Fruit fly (Drosophila melanogaster) whole organism, embryonic: ENCODE measurements around the gene CG11737.

ENCODE experiments used
- Antp ChIP-seq: fragments of 200-800 bp; sonication (Bioruptor generic); optimal IDR thresholded peaks from 3 replicates; lab custom pipeline; 2016; ENCODE audit warnings: missing biosample characterization, missing genetic modification characterization
- CG14667 ChIP-seq: fragments of 200-800 bp; sonication (Bioruptor generic); IDR thresholded peaks from 2 replicates; pipeline ENCODE4 v1.3.6; 2022; ENCODE audit warnings: missing biosample characterization, missing genetic modification characterization
- CG15269 ChIP-seq: fragments of 200-800 bp; sonication (Bioruptor generic); optimal IDR thresholded peaks from 2 replicates; lab custom pipeline; 2018; ENCODE audit warnings: missing biosample characterization, mild to moderate bottlenecking, missing genetic modification characterization, moderate library complexity
- CG17359 ChIP-seq: fragments of 200-800 bp; sonication (Bioruptor generic); optimal IDR thresholded peaks from 3 replicates; lab custom pipeline; 2018; ENCODE audit warnings: missing biosample characterization, mild to moderate bottlenecking, missing genetic modification characterization, moderate library complexity
- CG2199 ChIP-seq: fragments of 200-800 bp; sonication (Bioruptor generic); IDR thresholded peaks from 3 replicates; pipeline ENCODE4 v1.3.6; 2022; ENCODE audit warnings: missing biosample characterization, missing genetic modification characterization
- CG2875 ChIP-seq: fragments of 200-800 bp; sonication (Bioruptor generic); optimal IDR thresholded peaks from 2 replicates; lab custom pipeline; 2017; ENCODE audit warnings: missing biosample characterization, mild to moderate bottlenecking, missing genetic modification characterization, missing genetic modification reagents
- CG2889 ChIP-seq: fragments of 200-800 bp; sonication (Bioruptor generic); IDR thresholded peaks from 3 replicates; pipeline ENCODE4 v1.3.6; 2022; ENCODE audit warnings: missing biosample characterization, missing genetic modification characterization
- CG5953 ChIP-seq: fragments of 200-800 bp; sonication (Bioruptor generic); IDR thresholded peaks from 2 replicates; pipeline ENCODE4 v1.3.6; 2022; ENCODE audit warnings: missing biosample characterization, missing genetic modification characterization
- CG9609 ChIP-seq: fragments of 200-800 bp; sonication (Bioruptor generic); optimal IDR thresholded peaks from 3 replicates; lab custom pipeline; 2016; ENCODE audit warnings: missing biosample characterization, missing genetic modification characterization
- CG9797 ChIP-seq: fragments of 200-800 bp; sonication (Bioruptor generic); optimal IDR thresholded peaks from 3 replicates; lab custom pipeline; 2018; ENCODE audit warnings: missing biosample characterization, mild to moderate bottlenecking, missing genetic modification characterization
- D ChIP-seq, 2 experiments: fragments of 200-800 bp in 1 of 2; fragments of >200 bp in 1 of 2; sonication (Bioruptor generic) in 1 of 2; optimal IDR thresholded peaks; 2 replicates in 1 of 2; 3 replicates in 1 of 2; lab custom pipeline; 2017; ENCODE audit warnings: mild to moderate bottlenecking in 1 of 2, missing biosample characterization in 1 of 2, missing genetic modification characterization in 1 of 2, missing genetic modification reagents in 1 of 2
- D19A ChIP-seq: fragments of 200-800 bp; optimal IDR thresholded peaks from 3 replicates; lab custom pipeline; 2019; ENCODE audit warnings: missing biosample characterization, mild to moderate bottlenecking, missing genetic modification characterization, moderate library complexity
- Dfd ChIP-seq, 2 experiments: fragments of >200 bp; optimal IDR thresholded peaks; 2 replicates each; lab custom pipeline; 2017; ENCODE audit warnings: missing biosample characterization in 2 of 2, missing genetic modification characterization in 2 of 2
- E2f1 ChIP-seq: fragments of 200-800 bp; sonication (Bioruptor generic); IDR thresholded peaks from 2 replicates; pipeline ENCODE4 v1.3.6; 2022; ENCODE audit warnings: missing biosample characterization, missing genetic modification characterization
- Ets97D ChIP-seq: fragments of 200-800 bp; sonication (Bioruptor generic); optimal IDR thresholded peaks from 3 replicates; lab custom pipeline; 2016; ENCODE audit warnings: missing biosample characterization, missing genetic modification characterization
- Fer2 ChIP-seq: fragments of 200-800 bp; sonication (Bioruptor generic); optimal IDR thresholded peaks from 2 replicates; lab custom pipeline; 2018; ENCODE audit warnings: missing biosample characterization, mild to moderate bottlenecking, missing genetic modification characterization, moderate library complexity
- Fer3 ChIP-seq: fragments of 200-800 bp; sonication (Bioruptor generic); optimal IDR thresholded peaks from 2 replicates; lab custom pipeline; 2018; ENCODE audit warnings: missing biosample characterization, mild to moderate bottlenecking, missing genetic modification characterization, moderate library complexity
- Gsc ChIP-seq: fragments of 200-800 bp; sonication (Bioruptor generic); IDR thresholded peaks from 2 replicates; pipeline ENCODE4 v1.3.6; 2022; ENCODE audit warnings: missing biosample characterization, missing genetic modification characterization
- HLH54F ChIP-seq: fragments of 200-800 bp; sonication (Bioruptor generic); optimal IDR thresholded peaks from 3 replicates; lab custom pipeline; 2016; ENCODE audit warnings: missing biosample characterization, missing genetic modification characterization
- HLHmδ ChIP-seq: fragments of 200-800 bp; sonication (Bioruptor generic); optimal IDR thresholded peaks from 2 replicates; lab custom pipeline; 2018; ENCODE audit warnings: missing biosample characterization, mild to moderate bottlenecking, missing genetic modification characterization, moderate library complexity
- HmgD ChIP-seq: fragments of 200-800 bp; sonication (Bioruptor generic); optimal IDR thresholded peaks from 3 replicates; lab custom pipeline; 2016; ENCODE audit warnings: missing biosample characterization, missing genetic modification characterization
- Hmr ChIP-seq: fragments of 200-800 bp; sonication (Bioruptor generic); optimal IDR thresholded peaks from 3 replicates; lab custom pipeline; 2017; ENCODE audit warnings: mild to moderate bottlenecking, missing biosample characterization, missing genetic modification reagents, missing genetic modification characterization
- Meics ChIP-seq: fragments of 200-800 bp; sonication (Bioruptor generic); optimal IDR thresholded peaks from 2 replicates; lab custom pipeline; 2017; ENCODE audit warnings: missing biosample characterization, mild to moderate bottlenecking, missing genetic modification characterization
- NC2β ChIP-seq: fragments of 200-800 bp; sonication (Bioruptor generic); optimal IDR thresholded peaks from 2 replicates; lab custom pipeline; 2016; ENCODE audit warnings: missing biosample characterization, missing genetic modification characterization
- NFAT ChIP-seq: fragments of 200-800 bp; sonication (Bioruptor generic); IDR thresholded peaks from 2 replicates; pipeline ENCODE4 v1.3.6; 2022; ENCODE audit warnings: missing biosample characterization, missing genetic modification characterization
- Xbp1 ChIP-seq: fragments of 200-800 bp; sonication (Bioruptor generic); optimal IDR thresholded peaks from 3 replicates; lab custom pipeline; 2016; ENCODE audit warnings: missing biosample characterization, mild to moderate bottlenecking, missing genetic modification characterization
- Xrp1 ChIP-seq: fragments of 200-800 bp; sonication (Bioruptor generic); IDR thresholded peaks from 2 replicates; pipeline ENCODE4 v1.3.6; 2022; ENCODE audit warnings: missing biosample characterization, missing genetic modification characterization
- al ChIP-seq: fragments of 200-800 bp; sonication (Bioruptor generic); IDR thresholded peaks from 2 replicates; pipeline ENCODE4 v1.3.6; 2022; ENCODE audit warnings: missing biosample characterization, missing genetic modification characterization
- bcd ChIP-seq: fragments of 200-800 bp; sonication (Bioruptor generic); optimal IDR thresholded peaks from 2 replicates; lab custom pipeline; 2017; ENCODE audit warnings: missing biosample characterization, mild to moderate bottlenecking, missing genetic modification characterization
- bowl ChIP-seq: fragments of 200-800 bp; sonication (Bioruptor generic); IDR thresholded peaks from 2 replicates; pipeline ENCODE4 v1.3.6; 2022; ENCODE audit warnings: missing biosample characterization, missing genetic modification characterization
- cad ChIP-seq: fragments of >200 bp; optimal IDR thresholded peaks from 2 replicates; lab custom pipeline; 2017; ENCODE audit warnings: missing biosample characterization, missing genetic modification characterization
- chm ChIP-seq: fragments of 200-800 bp; sonication (Bioruptor generic); IDR thresholded peaks from 2 replicates; pipeline ENCODE4 v1.3.6; 2022; ENCODE audit warnings: missing biosample characterization, missing genetic modification characterization
- dimm ChIP-seq: fragments of 200-800 bp; sonication (Bioruptor generic); IDR thresholded peaks from 2 replicates; pipeline ENCODE4 v1.3.6; 2022; ENCODE audit warnings: missing biosample characterization, missing genetic modification characterization
- dm ChIP-seq: fragments of 200-800 bp; sonication (Bioruptor generic); optimal IDR thresholded peaks from 3 replicates; lab custom pipeline; 2016; ENCODE audit warnings: missing biosample characterization, missing genetic modification characterization
- emc ChIP-seq: fragments of 200-800 bp; sonication (Bioruptor generic); optimal IDR thresholded peaks from 2 replicates; lab custom pipeline; 2016; ENCODE audit warnings: missing biosample characterization, missing genetic modification characterization
- en ChIP-seq: fragments of 200-800 bp; sonication (Bioruptor generic); optimal IDR thresholded peaks from 2 replicates; lab custom pipeline; 2016; ENCODE audit warnings: missing biosample characterization, missing genetic modification characterization
- esg ChIP-seq: fragments of 200-800 bp; sonication (Bioruptor generic); conservative IDR thresholded peaks from 2 replicates; pipeline ENCODE4 v1.3.6; 2022; ENCODE audit warnings: missing biosample characterization, missing genetic modification characterization
- ewg ChIP-seq: fragments of 200-800 bp; sonication (Bioruptor generic); optimal IDR thresholded peaks from 3 replicates; lab custom pipeline; 2017; ENCODE audit warnings: mild to moderate bottlenecking, missing biosample characterization, missing genetic modification reagents, missing genetic modification characterization
- fu2 ChIP-seq: fragments of 200-800 bp; sonication (Bioruptor generic); optimal IDR thresholded peaks from 2 replicates; lab custom pipeline; 2016; ENCODE audit warnings: missing biosample characterization, missing genetic modification characterization
- grau ChIP-seq: fragments of 200-800 bp; optimal IDR thresholded peaks from 3 replicates; lab custom pipeline; 2019; ENCODE audit warnings: missing biosample characterization, mild to moderate bottlenecking, missing genetic modification characterization, moderate library complexity
- gsb ChIP-seq: fragments of 200-800 bp; sonication (Bioruptor generic); IDR thresholded peaks from 2 replicates; pipeline ENCODE4 v1.3.6; 2022; ENCODE audit warnings: missing biosample characterization, missing genetic modification characterization
- h ChIP-seq: fragments of >200 bp; optimal IDR thresholded peaks from 2 replicates; lab custom pipeline; 2017
- kah ChIP-seq: fragments of 200-800 bp; sonication (Bioruptor generic); optimal IDR thresholded peaks from 2 replicates; lab custom pipeline; 2018; ENCODE audit warnings: missing biosample characterization, mild to moderate bottlenecking, missing genetic modification characterization
- kay ChIP-seq: fragments of 200-800 bp; sonication (Bioruptor generic); optimal IDR thresholded peaks from 2 replicates; lab custom pipeline; 2016; ENCODE audit warnings: missing biosample characterization, missing genetic modification characterization
- lov ChIP-seq, 2 experiments: fragments of 200-800 bp in 1 of 2; fragments of >200 bp in 1 of 2; sonication (Bioruptor generic) in 1 of 2; IDR thresholded peaks in 1 of 2; optimal IDR thresholded peaks in 1 of 2; 2 replicates in 1 of 2; 3 replicates in 1 of 2; pipeline versions ENCODE4 v1.3.6 to Lab custom; 2017 to 2022; ENCODE audit warnings: missing biosample characterization in 1 of 2, missing genetic modification characterization in 1 of 2
- mam ChIP-seq: fragments of 200-800 bp; sonication (Bioruptor generic); optimal IDR thresholded peaks from 3 replicates; lab custom pipeline; 2016; ENCODE audit warnings: missing biosample characterization, missing genetic modification characterization
- stwl ChIP-seq: fragments of 200-800 bp; sonication (Bioruptor generic); optimal IDR thresholded peaks from 3 replicates; lab custom pipeline; 2018; ENCODE audit warnings: missing biosample characterization, mild to moderate bottlenecking, missing genetic modification characterization, moderate library complexity
- sug ChIP-seq: fragments of 200-800 bp; optimal IDR thresholded peaks from 2 replicates; lab custom pipeline; 2019; ENCODE audit warnings: missing biosample characterization, mild to moderate bottlenecking, missing genetic modification characterization, moderate library complexity
- tna ChIP-seq: fragments of 200-800 bp; sonication (Bioruptor generic); IDR thresholded peaks from 2 replicates; pipeline ENCODE4 v1.3.6; 2022; ENCODE audit warnings: missing biosample characterization, missing genetic modification characterization; ENCODE audit not compliant: partially characterized antibody
- usp ChIP-seq: fragments of >200 bp; optimal IDR thresholded peaks from 2 replicates; lab custom pipeline; 2017; ENCODE audit warnings: missing biosample characterization, missing genetic modification characterization
- vfl ChIP-seq: fragments of 200-800 bp; sonication (Bioruptor generic); optimal IDR thresholded peaks from 2 replicates; lab custom pipeline; 2016; ENCODE audit warnings: missing biosample characterization, missing genetic modification characterization
- z ChIP-seq: fragments of 200-800 bp; sonication (Bioruptor generic); IDR thresholded peaks from 3 replicates; pipeline ENCODE4 v1.3.6; 2022; ENCODE audit warnings: missing biosample characterization, missing genetic modification characterization

Gene CG11737

DNA sequence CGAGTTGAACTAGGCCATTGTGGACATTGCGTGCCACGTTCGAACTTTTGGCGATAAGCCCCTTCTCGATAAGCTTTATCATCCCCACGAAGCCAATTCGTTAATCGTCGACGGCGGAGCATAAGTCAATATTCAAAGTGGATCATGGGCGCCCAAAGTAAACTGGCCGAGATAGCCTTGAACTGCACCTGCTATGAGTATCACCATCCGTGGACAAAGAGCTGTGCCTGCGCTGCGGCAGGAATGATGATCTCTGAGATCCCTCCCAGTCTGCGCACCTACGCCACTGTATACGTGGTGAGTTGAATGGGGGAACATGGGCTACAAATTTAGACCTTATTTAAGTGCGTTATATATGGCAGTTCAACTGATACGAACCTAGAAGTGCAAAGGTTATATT is 6.6 kb downstream of the CG11737 start (continued):
- TF ChIP-seq CG2199, result no peak
- no peak for TF ChIP-seq en (GFP tag; lab: Kevin White, UChicago)
- TF ChIP-seq bcd (GFP tag; lab: Kevin White, UChicago), result no peak
- peak; percentile 41 for TF ChIP-seq Fer3 (tag; lab: Kevin White, UChicago)
- peak; percentile 42 for TF ChIP-seq Hmr (GFP tag; lab: Kevin White, UChicago)
- no peak for TF ChIP-seq Xrp1 (GFP tag; lab: Robert Waterston, UW)
- TF ChIP-seq Gsc, result no peak
- TF ChIP-seq fu2 (GFP tag; lab: Kevin White, UChicago), result no peak
- no peak for TF ChIP-seq D19A (tag; lab: Kevin White, UChicago)
- TF ChIP-seq h (lab: Kevin White, UChicago), result no peak
- no peak for TF ChIP-seq CG2889 (GFP tag; lab: Robert Waterston, UW)
- no peak for TF ChIP-seq emc (GFP tag; lab: Kevin White, UChicago)
- no peak for TF ChIP-seq z (GFP tag; lab: Robert Waterston, UW)
- no peak for TF ChIP-seq Dfd (GFP tag; optimal IDR thresholded peaks at IDR 0.05; lab: Kevin White, UChicago)
- peak; percentile 51 for TF ChIP-seq E2f1 (GFP tag; lab: Robert Waterston, UW)
- TF ChIP-seq dm (GFP tag; lab: Kevin White, UChicago), result no peak
- no peak for TF ChIP-seq CG2875 (GFP tag; lab: Kevin White, UChicago)
- TF ChIP-seq CG9609 (GFP tag; lab: Kevin White, UChicago), result no peak
- no peak for TF ChIP-seq ewg (GFP tag; lab: Kevin White, UChicago)
- no peak for TF ChIP-seq HmgD (GFP tag; lab: Kevin White, UChicago)
- TF ChIP-seq HLH54F (GFP tag; lab: Kevin White, UChicago), result no peak
- no peak for TF ChIP-seq tna (GFP tag; lab: Robert Waterston, UW)
- peak; percentile 36 for TF ChIP-seq CG17359 (tag; lab: Kevin White, UChicago)
- TF ChIP-seq mam, result peak; percentile 44
- TF ChIP-seq sug, result peak; percentile 13
- TF ChIP-seq dimm (GFP tag; lab: Robert Waterston, UW), result no peak
- TF ChIP-seq Fer2, result no peak
- no peak for TF ChIP-seq grau (tag; lab: Kevin White, UChicago)
- TF ChIP-seq CG9797, result no peak
- no peak for TF ChIP-seq al (GFP tag; lab: Robert Waterston, UW)
- TF ChIP-seq CG15269, result peak; percentile 27
- TF ChIP-seq gsb (GFP tag; lab: Robert Waterston, UW), result peak; percentile 50
- no peak for TF ChIP-seq NC2β (GFP tag; lab: Kevin White, UChicago)
- no peak for TF ChIP-seq stwl (tag; lab: Kevin White, UChicago)
- no peak for TF ChIP-seq Ets97D (GFP tag; lab: Kevin White, UChicago)
- no peak for TF ChIP-seq vfl
- TF ChIP-seq cad, result no peak
- TF ChIP-seq Meics, result peak; percentile 39
- TF ChIP-seq kay (GFP tag; lab: Kevin White, UChicago), result no peak
- peak; percentile 25 for TF ChIP-seq Xbp1 (GFP tag; lab: Kevin White, UChicago)
- TF ChIP-seq NFAT (GFP tag; lab: Robert Waterston, UW), result 0 out of 2 replicates have a peak, but pooled peaks have one; percentile 25
- TF ChIP-seq HLHmδ (GFP tag; lab: Kevin White, UChicago), result no peak
- peak; percentile 65; the same call in 1 of the 2 replicates for TF ChIP-seq chm (GFP tag; lab: Robert Waterston, UW)
- TF ChIP-seq CG5953 (GFP tag; lab: Robert Waterston, UW), result 0 out of 2 replicates have a peak, but pooled peaks have one; percentile 41
- no peak for TF ChIP-seq lov (optimal IDR thresholded peaks at IDR 0.05; lab: Kevin White, UChicago)
- TF ChIP-seq lov (GFP tag; IDR thresholded peaks at IDR 0.05; lab: Robert Waterston, UW), result no peak
- TF ChIP-seq Antp (GFP tag; lab: Kevin White, UChicago), result peak; percentile 41
- 0 out of 2 replicates have a peak, but pooled peaks have one; percentile 5 for TF ChIP-seq esg (GFP tag; lab: Robert Waterston, UW)
- TF ChIP-seq CG14667 (GFP tag; lab: Robert Waterston, UW), result 0 out of 2 replicates have a peak, but pooled peaks have one; percentile 21
- no peak for TF ChIP-seq D (optimal IDR thresholded peaks at IDR 0.05; lab: Kevin White, UChicago)
- TF ChIP-seq D (GFP tag; optimal IDR thresholded peaks at IDR 0.05; lab: Kevin White, UChicago), result no peak
- no peak for TF ChIP-seq kah
- TF ChIP-seq usp (GFP tag; lab: Kevin White, UChicago), result no peak
- no peak for TF ChIP-seq bowl
